Worm (Caenorhabditis elegans) whole organism, late embryonic: Measurements from ENCODE around the gene anmt-1.

ENCODE experiments used
- F13H6.1 ChIP-seq: sonication (generic microtip); optimal IDR thresholded peaks from 2 replicates; lab custom pipeline; 2016; ENCODE audit warnings: missing genetic modification characterization, missing compliant biosample characterization
- ceh-18 ChIP-seq: sonication (generic microtip); optimal IDR thresholded peaks from 2 replicates; lab custom pipeline; 2016; ENCODE audit warnings: missing genetic modification characterization, missing compliant biosample characterization
- fkh-10 ChIP-seq: fragments of 150-350 bp; optimal IDR thresholded peaks from 2 replicates; lab custom pipeline; 2014; ENCODE audit warnings: missing biosample characterization, missing genetic modification reagents, missing genetic modification characterization
- hlh-8 ChIP-seq: sonication (generic microtip); optimal IDR thresholded peaks from 2 replicates; lab custom pipeline; 2016; ENCODE audit warnings: missing genotype, missing genetic modification characterization, missing compliant biosample characterization
- nfya-1 ChIP-seq: sonication (generic microtip); optimal IDR thresholded peaks from 2 replicates; lab custom pipeline; 2017; ENCODE audit warnings: missing genetic modification characterization, mild to moderate bottlenecking, missing compliant biosample characterization, antibody characterized with exemption, moderate library complexity
- pax-1 ChIP-seq: fragments of 150-350 bp; optimal IDR thresholded peaks from 2 replicates; lab custom pipeline; 2014; ENCODE audit warnings: missing biosample characterization, missing genetic modification characterization
- sdc-2 ChIP-seq: sonication (generic microtip); optimal IDR thresholded peaks from 2 replicates; lab custom pipeline; 2016; ENCODE audit warnings: missing genotype, missing genetic modification characterization, missing compliant biosample characterization
- ztf-16 ChIP-seq: sonication (generic microtip); optimal IDR thresholded peaks from 2 replicates; lab custom pipeline; 2017; ENCODE audit warnings: missing genetic modification characterization, missing compliant biosample characterization

DNA sequence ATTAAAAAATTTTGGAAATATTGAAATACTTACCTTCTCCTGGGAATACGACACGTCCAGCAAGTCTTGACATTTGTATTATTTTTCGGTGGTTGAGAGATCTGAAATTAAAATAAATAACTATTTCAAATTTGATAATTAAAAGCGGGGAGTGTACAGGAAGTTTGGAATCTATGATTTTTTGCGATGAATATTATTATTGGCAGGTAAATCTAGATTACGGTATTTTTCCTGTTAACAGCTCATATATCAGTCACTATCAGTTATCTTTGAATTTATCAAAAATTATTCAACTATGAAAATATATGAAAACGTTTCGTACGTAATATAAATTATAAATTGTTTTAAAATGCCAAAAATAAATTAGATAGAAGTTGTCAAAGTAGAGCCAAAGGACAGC is 31.5 kb downstream of the anmt-1 start, which contains the start of gene B0303.14:
- no peak for TF ChIP-seq nfya-1 (tag; lab: Kevin White, UChicago)
- no peak for TF ChIP-seq F13H6.1 (tag; lab: Kevin White, UChicago)
- TF ChIP-seq hlh-8 (tag; lab: Kevin White, UChicago), result no peak
- TF ChIP-seq fkh-10 (GFP tag; lab: Kevin White, UChicago), result no peak
- TF ChIP-seq sdc-2 (tag; lab: Kevin White, UChicago), result no peak
- no peak for TF ChIP-seq ceh-18 (tag; lab: Kevin White, UChicago)
- no peak for TF ChIP-seq ztf-16 (tag; lab: Kevin White, UChicago)
- no peak for TF ChIP-seq pax-1 (tag; lab: Kevin White, UChicago)
